Worm (Caenorhabditis elegans): ENCODE measurements around the gene Y43F8B.22.

The Y43F8B.22 gene

DNA sequence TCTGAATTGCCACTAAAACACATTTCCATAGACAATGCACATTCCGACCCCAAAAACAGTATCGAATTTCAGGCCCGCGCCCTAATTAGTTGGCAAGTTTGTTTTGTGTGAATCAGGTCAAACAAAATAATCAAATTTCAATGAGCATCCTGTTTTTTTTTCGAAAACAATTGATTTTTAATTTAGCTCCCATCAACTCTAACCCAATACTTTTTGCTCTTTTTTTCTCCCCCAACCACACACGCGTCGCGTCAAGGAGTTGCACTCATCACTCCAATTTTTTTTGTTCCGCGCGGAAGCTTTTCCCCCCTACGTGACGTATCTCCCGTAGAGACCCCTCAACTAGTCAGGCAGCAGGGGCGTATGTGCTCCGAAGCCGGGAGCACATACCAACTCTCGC, 18.8 kb downstream of the Y43F8B.22 start:
- TF ChIP-seq ceh-16 (tag; optimal IDR thresholded peaks at IDR 0.05) (no peak), ztf-1 (GFP tag; conservative IDR thresholded peaks at IDR 0.05) (no peak)

DNA sequence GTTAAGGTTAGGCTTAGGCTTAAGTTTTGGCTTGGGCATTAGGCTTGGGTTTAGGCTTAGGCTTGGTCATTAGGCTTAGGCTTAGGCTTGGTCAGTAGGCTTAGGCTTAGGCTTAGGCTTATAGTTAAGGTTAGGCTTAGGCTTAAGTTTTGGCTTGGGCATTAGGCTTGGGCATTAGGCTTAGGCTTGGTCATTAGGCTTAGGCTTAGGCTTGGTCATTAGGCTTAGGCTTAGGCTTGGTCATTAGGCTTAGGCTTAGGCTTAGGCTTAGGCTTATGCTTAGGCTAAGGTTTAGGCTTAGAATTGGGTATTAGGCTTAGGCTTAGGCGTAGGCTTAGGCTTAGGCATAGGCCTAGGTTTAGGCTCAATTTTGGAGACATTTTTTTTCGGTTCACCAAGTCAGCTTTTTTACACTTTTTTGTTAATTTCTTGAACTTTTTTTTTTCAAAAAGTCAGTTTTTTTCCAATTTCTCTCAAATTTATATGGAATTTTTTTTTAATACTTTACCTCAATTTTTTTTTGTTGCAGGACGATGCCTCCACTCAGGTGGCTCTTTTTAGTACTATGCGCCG, 20.0 kb downstream of the Y43F8B.22 start, which contains the start of gene Y43F8B.3:
Gene Y43F8B.3, plus strand, starts transcription at position 523 of the 573 bp plus-strand sequence.
- no peak for TF ChIP-seq Y55F3AM.14 (GFP tag; optimal IDR thresholded peaks at IDR 0.05)

DNA sequence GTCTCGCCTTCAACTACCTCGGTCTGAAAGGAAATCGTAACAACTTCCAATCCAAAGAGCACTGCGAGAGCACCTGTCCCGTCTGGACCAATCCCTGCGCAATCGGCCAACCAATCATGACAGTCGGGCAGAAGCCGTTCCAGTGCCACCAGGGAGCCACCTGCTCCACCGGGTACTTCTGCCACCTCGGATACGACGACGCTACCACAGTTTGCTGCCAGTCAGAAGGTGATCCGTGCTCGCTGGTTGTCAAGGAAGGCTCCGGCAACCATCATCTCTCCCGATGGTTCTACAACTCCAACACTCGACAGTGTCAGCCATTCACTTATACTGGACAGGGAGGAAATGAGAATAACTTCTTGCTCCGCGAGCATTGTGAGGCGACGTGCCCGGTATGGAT, 26.4 kb downstream of the Y43F8B.22 start:
- TF ChIP-seq nhr-23 (tag; optimal IDR thresholded peaks at IDR 0.05) (no peak), Y55F3AM.14 (GFP tag; optimal IDR thresholded peaks at IDR 0.05) (no peak), aly-2 (tag; optimal IDR thresholded peaks at IDR 0.05) (no peak), nhr-237 (tag; optimal IDR thresholded peaks at IDR 0.05) (no peak), elt-1 (tag; optimal IDR thresholded peaks at IDR 0.05) (no peak), unc-39 (tag; optimal IDR thresholded peaks at IDR 0.05) (no peak), mbf-1 (tag; optimal IDR thresholded peaks at IDR 0.05) (no peak), nhr-10 (tag; optimal IDR thresholded peaks at IDR 0.05) (no peak), skn-1 (tag; optimal IDR thresholded peaks at IDR 0.05) (no peak), unc-62 (GFP tag; optimal IDR thresholded peaks at IDR 0.05) (no peak), lin-11 (tag; optimal IDR thresholded peaks at IDR 0.05) (no peak), R02D3.7 (tag; optimal IDR thresholded peaks at IDR 0.05) (no peak), ceh-82 (tag; optimal IDR thresholded peaks at IDR 0.05) (no peak)

DNA sequence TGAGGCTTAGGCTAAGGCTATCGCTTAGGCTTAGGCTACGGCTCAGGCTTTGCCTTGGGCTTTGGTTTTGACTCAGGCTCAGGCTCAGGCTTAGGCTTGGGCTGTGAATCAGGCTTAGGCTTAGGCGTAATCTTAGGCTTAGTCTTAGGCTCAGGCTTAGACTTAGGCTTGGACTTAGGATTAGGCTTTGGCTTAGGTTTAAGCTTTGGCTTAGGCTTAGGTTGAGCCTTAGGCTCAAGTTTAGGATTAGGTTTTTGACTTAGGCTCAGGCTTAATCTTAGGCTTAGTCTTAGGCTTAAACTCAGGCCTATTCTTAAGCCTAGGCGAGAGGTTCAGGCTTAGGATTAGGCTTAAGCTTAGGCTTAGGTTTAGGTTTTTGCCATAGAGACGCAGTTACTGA, 27.7 kb downstream of the Y43F8B.22 start:
- TF ChIP-seq lin-11 (tag; optimal IDR thresholded peaks at IDR 0.05) (no peak), nhr-6 (tag; optimal IDR thresholded peaks at IDR 0.05) (no peak), dmd-4 (tag; optimal IDR thresholded peaks at IDR 0.05) (no peak), elt-3 (tag; optimal IDR thresholded peaks at IDR 0.05) (no peak), F13H6.1 (tag; optimal IDR thresholded peaks at IDR 0.05) (no peak), C34F6.9 (tag; optimal IDR thresholded peaks at IDR 0.05) (no peak), unc-39 (tag; optimal IDR thresholded peaks at IDR 0.05) (no peak), sma-3 (GFP tag; optimal IDR thresholded peaks at IDR 0.05) (no peak), unc-55 (GFP tag; optimal IDR thresholded peaks at IDR 0.05) (no peak), crh-2 (tag; optimal IDR thresholded peaks at IDR 0.05) (no peak)

DNA sequence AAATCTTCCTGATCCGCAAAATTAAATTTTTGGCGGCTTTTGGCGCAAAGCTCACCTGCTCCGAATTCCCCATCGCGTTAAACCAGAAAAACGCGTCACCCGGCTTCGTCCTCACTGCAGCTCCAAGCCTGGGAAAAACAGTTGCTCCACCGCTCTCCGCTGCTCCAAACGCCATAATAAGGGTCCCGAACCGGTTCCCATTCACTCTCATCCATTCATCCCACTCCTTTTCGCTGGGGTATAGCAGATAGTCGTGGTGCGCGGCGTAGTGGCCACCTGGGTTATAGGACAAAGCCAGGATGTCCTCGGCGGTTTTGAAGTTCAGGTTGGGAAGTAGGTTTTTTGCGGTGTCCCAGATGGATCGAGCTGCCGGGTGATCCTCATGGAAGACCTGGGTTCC, 28.3 kb downstream of the Y43F8B.22 start:
- no peak for TF ChIP-seq elt-3 (tag; optimal IDR thresholded peaks at IDR 0.05)
- no peak for TF ChIP-seq F13H6.1 (tag; optimal IDR thresholded peaks at IDR 0.05)
- no peak for TF ChIP-seq unc-55 (GFP tag; optimal IDR thresholded peaks at IDR 0.05)
- no peak for TF ChIP-seq C34F6.9 (tag; optimal IDR thresholded peaks at IDR 0.05)
- no peak for TF ChIP-seq nhr-11 (tag; optimal IDR thresholded peaks at IDR 0.05)
- no peak for TF ChIP-seq nhr-6 (tag; optimal IDR thresholded peaks at IDR 0.05)
- no peak for TF ChIP-seq mbf-1 (tag; optimal IDR thresholded peaks at IDR 0.05)
- TF ChIP-seq nhr-21 (tag; optimal IDR thresholded peaks at IDR 0.05), result no peak
- TF ChIP-seq nhr-129 (tag; optimal IDR thresholded peaks at IDR 0.05), result no peak
- no peak for TF ChIP-seq skn-1 (tag; optimal IDR thresholded peaks at IDR 0.05)
- TF ChIP-seq alr-1 (tag; optimal IDR thresholded peaks at IDR 0.05), result no peak
- TF ChIP-seq ztf-1 (GFP tag; conservative IDR thresholded peaks at IDR 0.05), result no peak
- no peak for TF ChIP-seq nhr-10 (tag; optimal IDR thresholded peaks at IDR 0.05)
- no peak for TF ChIP-seq fos-1 (tag; optimal IDR thresholded peaks at IDR 0.05)

DNA sequence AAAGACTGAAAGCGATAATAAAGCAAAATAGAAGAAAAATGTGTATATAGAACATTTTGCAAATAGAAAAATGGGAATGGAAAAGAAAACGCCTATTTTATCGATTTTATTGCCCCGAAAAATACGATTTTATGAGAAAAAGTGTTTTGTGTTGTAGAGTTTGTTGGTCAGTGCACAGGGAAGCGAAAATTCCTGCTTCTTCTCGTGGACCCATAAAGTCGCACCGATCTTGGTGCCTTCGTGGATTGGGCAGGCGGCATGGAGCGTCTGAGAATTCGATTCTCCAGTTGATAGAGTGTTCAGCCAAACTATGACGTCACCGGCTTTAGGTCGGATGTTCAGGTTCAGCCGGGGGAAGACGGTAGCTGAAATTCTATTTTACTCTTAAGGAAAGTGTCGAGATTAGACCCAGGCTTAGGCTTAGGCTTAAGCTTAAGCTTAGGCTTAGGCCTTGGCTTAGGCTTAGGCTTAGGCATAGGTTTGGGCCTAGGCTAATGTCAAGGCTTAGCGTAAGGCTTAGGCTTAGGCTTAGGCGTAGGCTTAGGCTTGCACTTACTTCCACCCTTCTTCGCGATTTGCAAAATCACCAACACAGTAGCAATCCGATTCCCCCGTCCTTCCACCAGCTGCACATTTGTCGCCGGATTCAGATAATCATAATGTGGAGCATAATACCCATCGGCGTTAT, 29.8 kb downstream of the Y43F8B.22 start, which contains the start of gene Y43F8B.19:
Gene Y43F8B.19, minus strand, starts transcription at position 51 of the 688 bp plus-strand sequence.
- TF ChIP-seq F13H6.1 (tag; optimal IDR thresholded peaks at IDR 0.05), result no peak
- no peak for TF ChIP-seq ztf-4 (tag; optimal IDR thresholded peaks at IDR 0.05)
- no peak for TF ChIP-seq nhr-10 (tag; optimal IDR thresholded peaks at IDR 0.05)
- TF ChIP-seq unc-62 (GFP tag; optimal IDR thresholded peaks at IDR 0.05), result no peak
- TF ChIP-seq blmp-1 (tag; optimal IDR thresholded peaks at IDR 0.05; ENCODE audit: insufficient read depth), result no peak
- TF ChIP-seq mbf-1 (tag; optimal IDR thresholded peaks at IDR 0.05), result no peak
- no peak for TF ChIP-seq nhr-237 (tag; optimal IDR thresholded peaks at IDR 0.05)
- TF ChIP-seq lin-11 (tag; optimal IDR thresholded peaks at IDR 0.05), result no peak
